Worm (Caenorhabditis elegans) whole organism, L3 larva: ENCODE data around the gene K03B4.8.

Experiments
- R02D3.7 ChIP-seq: fragments of 150-350 bp; optimal IDR thresholded peaks from 2 replicates; lab custom pipeline; 2014; ENCODE audit warnings: missing biosample characterization, missing genetic modification characterization
- ama-1 ChIP-seq: fragments of 150-350 bp; optimal IDR thresholded peaks from 2 replicates; lab custom pipeline; 2018
- ceh-28 ChIP-seq: fragments of 150-350 bp; optimal IDR thresholded peaks from 2 replicates; lab custom pipeline; 2014; ENCODE audit warnings: missing biosample characterization, missing genetic modification reagents, missing genetic modification characterization
- ceh-82 ChIP-seq: fragments of 150-350 bp; optimal IDR thresholded peaks from 2 replicates; lab custom pipeline; 2014; ENCODE audit warnings: missing biosample characterization, missing genetic modification characterization
- daf-12 ChIP-seq: fragments of 150-350 bp; optimal IDR thresholded peaks from 2 replicates; lab custom pipeline; 2014; ENCODE audit warnings: missing biosample characterization, missing genetic modification reagents, missing genetic modification characterization
- egl-5 ChIP-seq: fragments of 150-350 bp; optimal IDR thresholded peaks from 2 replicates; lab custom pipeline; 2017; ENCODE audit warnings: missing biosample characterization, missing genetic modification reagents, missing genetic modification characterization, inconsistent platforms
- elt-1 ChIP-seq: fragments of 150-350 bp; optimal IDR thresholded peaks from 2 replicates; lab custom pipeline; 2014; ENCODE audit warnings: missing biosample characterization, missing genetic modification characterization
- elt-2 ChIP-seq: sonication (generic microtip); optimal IDR thresholded peaks from 2 replicates; lab custom pipeline; 2016; ENCODE audit warnings: missing genetic modification reagents, mild to moderate bottlenecking, missing genetic modification characterization, missing compliant biosample characterization
- elt-3 ChIP-seq, 3 experiments: fragments of 150-350 bp in 1 of 3; sonication (generic microtip) in 2 of 3; optimal IDR thresholded peaks; 2 replicates in 2 of 3; 4 replicates in 1 of 3; lab custom pipeline; 2014 to 2017; ENCODE audit warnings: missing biosample characterization in 3 of 3, missing genetic modification characterization in 3 of 3
- fkh-10 ChIP-seq: sonication (generic microtip); optimal IDR thresholded peaks from 2 replicates; lab custom pipeline; 2017; ENCODE audit warnings: missing biosample characterization, missing genetic modification reagents, missing genetic modification characterization
- fkh-2 ChIP-seq: fragments of 150-350 bp; optimal IDR thresholded peaks from 2 replicates; lab custom pipeline; 2014; ENCODE audit warnings: missing biosample characterization, missing genetic modification reagents, missing genetic modification characterization
- fos-1 ChIP-seq: fragments of 150-350 bp; optimal IDR thresholded peaks from 2 replicates; lab custom pipeline; 2014; ENCODE audit warnings: missing biosample characterization, missing genetic modification characterization
- hmg-11 ChIP-seq: sonication (generic microtip); optimal IDR thresholded peaks from 2 replicates; lab custom pipeline; 2016; ENCODE audit warnings: missing genetic modification characterization, missing compliant biosample characterization
- jun-1 ChIP-seq: fragments of 150-350 bp; optimal IDR thresholded peaks from 2 replicates; lab custom pipeline; 2014; ENCODE audit warnings: missing biosample characterization, missing genetic modification reagents, missing genetic modification characterization
- lin-39 ChIP-seq: fragments of 150-350 bp; optimal IDR thresholded peaks from 2 replicates; lab custom pipeline; 2018; ENCODE audit warnings: missing biosample characterization, missing genetic modification reagents, missing genetic modification characterization
- mml-1 ChIP-seq: fragments of 150-350 bp; sonication (generic microtip); optimal IDR thresholded peaks from 3 replicates; lab custom pipeline; 2014; ENCODE audit warnings: missing biosample characterization, missing genetic modification characterization
- nfya-1 ChIP-seq: sonication (generic microtip); optimal IDR thresholded peaks from 2 replicates; lab custom pipeline; 2017; ENCODE audit warnings: missing genetic modification characterization, mild to moderate bottlenecking, missing compliant biosample characterization, antibody characterized with exemption, moderate library complexity; ENCODE audit not compliant: insufficient read depth
- nhr-12 ChIP-seq: fragments of 150-350 bp; optimal IDR thresholded peaks from 2 replicates; lab custom pipeline; 2014; ENCODE audit warnings: missing biosample characterization, missing genetic modification characterization
- nhr-23 ChIP-seq: fragments of 150-350 bp; optimal IDR thresholded peaks from 2 replicates; lab custom pipeline; 2014; ENCODE audit warnings: missing biosample characterization, missing genetic modification reagents, missing genetic modification characterization
- nhr-25 ChIP-seq: sonication (generic microtip); optimal IDR thresholded peaks from 2 replicates; lab custom pipeline; 2017; ENCODE audit warnings: missing biosample characterization, missing genetic modification characterization
- nhr-43 ChIP-seq: sonication (generic microtip); optimal IDR thresholded peaks from 2 replicates; lab custom pipeline; 2016; ENCODE audit warnings: mild to moderate bottlenecking, missing genetic modification characterization, missing compliant biosample characterization; ENCODE audit not compliant: poor library complexity, severe bottlenecking
- nhr-67 ChIP-seq: fragments of 150-350 bp; optimal IDR thresholded peaks from 2 replicates; lab custom pipeline; 2014; ENCODE audit warnings: missing biosample characterization, missing genetic modification characterization
- nhr-76 ChIP-seq: fragments of 150-350 bp; sonication (generic microtip); optimal IDR thresholded peaks from 5 replicates; lab custom pipeline; 2014; ENCODE audit warnings: missing biosample characterization, missing genetic modification characterization
- nhr-77 ChIP-seq: fragments of 150-350 bp; optimal IDR thresholded peaks from 2 replicates; lab custom pipeline; 2014; ENCODE audit warnings: missing biosample characterization, missing genetic modification characterization
- pha-4 ChIP-seq: fragments of 150-350 bp; optimal IDR thresholded peaks from 2 replicates; lab custom pipeline; 2014; ENCODE audit warnings: missing biosample characterization, missing genetic modification reagents, missing genetic modification characterization
- pqm-1 ChIP-seq: fragments of 150-350 bp; optimal IDR thresholded peaks from 2 replicates; lab custom pipeline; 2017; ENCODE audit warnings: missing biosample characterization, missing genetic modification characterization, inconsistent platforms
- skn-1 ChIP-seq: fragments of 150-350 bp; optimal IDR thresholded peaks from 2 replicates; lab custom pipeline; 2014; ENCODE audit warnings: missing biosample characterization, missing genetic modification characterization
- unc-39 ChIP-seq: sonication (generic microtip); optimal IDR thresholded peaks from 4 replicates; lab custom pipeline; 2017; ENCODE audit warnings: missing biosample characterization, missing genetic modification characterization
- unc-62 ChIP-seq: fragments of 150-350 bp; sonication (generic microtip); optimal IDR thresholded peaks from 4 replicates; lab custom pipeline; 2014; ENCODE audit warnings: missing biosample characterization, missing genetic modification reagents, missing genetic modification characterization
- zag-1 ChIP-seq: fragments of 150-350 bp; optimal IDR thresholded peaks from 2 replicates; lab custom pipeline; 2014; ENCODE audit warnings: missing biosample characterization, missing genetic modification characterization
- ztf-11 ChIP-seq: fragments of 150-350 bp; optimal IDR thresholded peaks from 2 replicates; lab custom pipeline; 2014; ENCODE audit warnings: missing biosample characterization, missing genetic modification characterization
- ztf-4 ChIP-seq: fragments of 150-350 bp; optimal IDR thresholded peaks from 2 replicates; lab custom pipeline; 2014; ENCODE audit warnings: missing biosample characterization, missing genetic modification characterization

Gene K03B4.8

DNA sequence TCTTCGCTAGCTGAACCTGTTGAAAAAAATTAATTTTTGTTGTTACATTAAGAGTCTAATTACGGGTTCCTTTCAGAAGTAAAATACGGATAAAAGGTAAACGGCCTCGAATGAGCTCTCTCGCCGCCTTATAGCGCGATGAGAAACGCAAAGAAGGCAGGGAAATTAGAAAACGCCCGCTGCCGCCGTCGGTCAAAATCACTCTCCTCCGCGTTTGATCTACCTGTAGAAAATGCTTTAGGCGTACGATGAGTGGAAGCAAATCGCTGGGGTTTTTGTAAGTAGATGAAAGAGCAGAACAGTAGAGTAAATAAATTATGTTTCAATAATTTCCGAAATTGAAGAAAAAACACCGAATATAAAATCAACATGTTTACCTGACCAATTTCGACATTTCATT lies 37.3 kb downstream of the K03B4.8 start:
- TF ChIP-seq pha-4 (tag; lab: Kevin White, UChicago): no peak
- no peak for TF ChIP-seq skn-1 (tag; lab: Kevin White, UChicago)
- no peak for TF ChIP-seq ceh-28 (tag; lab: Kevin White, UChicago)
- TF ChIP-seq R02D3.7 (tag; lab: Kevin White, UChicago): no peak
- no peak for TF ChIP-seq nhr-12 (tag; lab: Kevin White, UChicago)
- TF ChIP-seq jun-1: no peak
- no peak for TF ChIP-seq ztf-4
- no peak for TF ChIP-seq fos-1 (tag; lab: Kevin White, UChicago)
- TF ChIP-seq daf-12 (tag; lab: Kevin White, UChicago): no peak
- TF ChIP-seq nhr-43 (tag; lab: Kevin White, UChicago): no peak
- no peak for TF ChIP-seq nhr-23 (tag; lab: Kevin White, UChicago)
- no peak for TF ChIP-seq pqm-1 (tag; lab: Kevin White, UChicago)
- no peak for TF ChIP-seq fkh-2
- no peak for TF ChIP-seq fkh-10 (GFP tag; lab: Kevin White, UChicago)
- no peak for TF ChIP-seq ztf-11 (tag; lab: Kevin White, UChicago)
- no peak for TF ChIP-seq zag-1 (tag; lab: Kevin White, UChicago)
- no peak for TF ChIP-seq egl-5 (tag; lab: Kevin White, UChicago)
- no peak for TF ChIP-seq nhr-25 (tag; lab: Kevin White, UChicago)
- TF ChIP-seq nhr-77 (tag; lab: Kevin White, UChicago): no peak
- TF ChIP-seq nhr-76 (tag; lab: Kevin White, UChicago): no peak

DNA sequence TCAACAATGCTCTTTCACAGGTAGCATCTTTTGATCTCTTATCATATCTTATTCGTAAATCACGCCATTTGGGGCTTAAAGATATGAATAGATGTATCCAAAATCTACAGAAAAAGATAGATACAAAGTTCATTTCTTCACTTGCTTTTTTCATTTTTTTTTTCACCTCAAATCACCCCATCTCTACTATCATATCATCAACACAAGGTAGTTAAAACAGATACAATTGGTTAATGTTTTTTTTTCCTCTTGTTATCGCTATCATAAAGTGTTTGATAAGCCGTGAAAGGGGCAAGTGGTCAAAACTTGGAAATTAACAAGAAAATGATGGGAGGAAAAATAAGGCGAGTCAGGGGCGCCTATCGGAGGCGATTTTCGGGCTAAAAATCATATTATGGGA lies 44.1 kb downstream of the K03B4.8 start:
- TF ChIP-seq nhr-77 (tag; lab: Kevin White, UChicago): no peak
- TF ChIP-seq elt-3 (tag; optimal IDR thresholded peaks at IDR 0.05; lab: Kevin White, UChicago): peak in 2 of 3 experiments; percentile 89 to 96
- no peak for TF ChIP-seq zag-1 (tag; lab: Kevin White, UChicago)
- TF ChIP-seq nhr-43 (tag; lab: Kevin White, UChicago): peak; percentile 15
- TF ChIP-seq nhr-67 (tag; lab: Kevin White, UChicago): no peak
- peak; percentile 21 for TF ChIP-seq R02D3.7 (tag; lab: Kevin White, UChicago)
- peak; percentile 48 for TF ChIP-seq pqm-1 (tag; lab: Kevin White, UChicago)
- TF ChIP-seq unc-62 (GFP tag; lab: Kevin White, UChicago): no peak
- peak; percentile 77 for TF ChIP-seq elt-2 (tag; lab: Kevin White, UChicago)
- TF ChIP-seq nhr-25 (tag; lab: Kevin White, UChicago): peak; percentile 10
- TF ChIP-seq nhr-12 (tag; lab: Kevin White, UChicago): no peak

DNA sequence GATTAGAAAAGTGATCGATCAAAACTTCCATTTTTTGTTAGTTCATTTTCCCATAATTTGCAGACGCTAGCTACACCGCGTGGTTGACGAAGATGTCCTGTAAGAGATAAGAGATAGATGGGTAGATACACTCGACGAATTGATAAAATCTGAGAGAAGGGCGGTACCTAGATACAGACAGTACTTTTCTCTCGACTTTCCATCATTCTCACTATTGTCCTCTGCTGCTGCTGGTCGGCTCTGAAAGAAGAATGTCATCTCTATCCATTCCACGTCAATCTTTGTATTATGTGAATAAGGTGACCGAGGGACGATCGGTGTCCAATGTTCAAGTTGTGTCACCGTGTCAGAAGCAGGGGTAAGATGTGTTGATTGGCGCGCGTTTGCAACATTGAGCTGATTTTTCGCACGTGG lies 45.9 kb downstream of the K03B4.8 start, which contains the start of gene pmt-2:
pmt-2 (plus strand) TSS at position 64 of the 414 bp plus-strand sequence.
- TF ChIP-seq unc-39 (no peak), nhr-23 (tag; lab: Kevin White, UChicago) (peak; percentile 46), zag-1 (tag; lab: Kevin White, UChicago) (no peak), hmg-11 (tag; lab: Kevin White, UChicago) (no peak), nfya-1 (tag; lab: Kevin White, UChicago) (peak; percentile 1), nhr-25 (tag; lab: Kevin White, UChicago) (peak; percentile 83), elt-1 (tag; lab: Kevin White, UChicago) (peak; percentile 99), mml-1 (tag; lab: Kevin White, UChicago) (no peak), elt-3 (tag; optimal IDR thresholded peaks at IDR 0.05; lab: Kevin White, UChicago) (peak in 1 of 3 experiments; percentile 54), fos-1 (tag; lab: Kevin White, UChicago) (no peak), elt-2 (tag; lab: Kevin White, UChicago) (peak; percentile 32)

DNA sequence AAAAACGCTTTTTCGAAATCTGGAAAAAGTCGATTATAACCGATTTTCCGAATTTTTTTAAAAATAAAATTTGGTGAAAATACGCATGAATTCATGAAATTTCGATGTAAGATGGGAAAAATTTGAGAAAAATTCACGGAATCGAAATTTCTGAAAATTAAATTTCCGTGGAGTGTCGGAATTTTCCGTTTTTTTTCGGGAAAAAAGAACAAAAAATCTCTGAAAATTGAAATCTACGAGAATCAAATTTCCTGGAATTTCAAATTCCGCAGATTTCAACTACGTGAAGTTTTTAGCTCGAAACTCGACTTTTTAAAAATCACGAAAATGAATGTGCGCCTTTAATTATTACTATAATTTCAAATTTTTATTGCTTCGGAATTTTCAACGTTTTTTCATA lies 48.1 kb downstream of the K03B4.8 start:
- TF ChIP-seq fkh-10 (GFP tag; lab: Kevin White, UChicago) (peak; percentile 48), nfya-1 (tag; lab: Kevin White, UChicago) (no peak), ceh-82 (tag; lab: Kevin White, UChicago) (no peak), lin-39 (tag; lab: Kevin White, UChicago) (no peak)

DNA sequence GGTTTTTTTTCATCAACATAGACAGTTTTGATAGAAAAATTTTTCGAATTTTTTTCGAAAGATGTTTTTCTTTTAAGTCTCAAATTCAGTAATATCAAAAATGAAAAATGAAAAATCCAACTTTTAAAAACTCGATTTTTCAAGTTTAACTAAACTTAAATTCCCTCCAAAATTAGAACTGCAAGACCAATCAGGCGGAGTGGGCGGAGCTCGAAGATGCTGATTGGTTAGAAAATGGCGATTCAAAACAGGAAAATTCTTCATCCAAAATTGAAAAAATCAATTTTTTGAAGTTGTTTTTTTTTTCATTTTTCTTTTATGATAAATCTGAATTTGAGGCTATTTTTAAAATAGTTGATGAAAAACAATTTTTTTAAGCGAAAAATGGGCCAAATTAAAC lies 49.7 kb downstream of the K03B4.8 start:
- TF ChIP-seq ama-1 (lab: Kevin White, UChicago) (no peak), nfya-1 (tag; lab: Kevin White, UChicago) (peak; percentile 98)
- TF ChIP-seq, all 47 proteins: peak for 1
